Worm (Caenorhabditis elegans) whole organism, L1 larva: ENCODE data around the gene gst-10.

Experiments
- F16B12.6 ChIP-seq: fragments of 150-350 bp; optimal IDR thresholded peaks from 2 replicates; lab custom pipeline; 2014; ENCODE audit warnings: missing biosample characterization, missing genetic modification characterization
- ets-5 ChIP-seq: fragments of 200-800 bp; sonication (Bioruptor generic); IDR thresholded peaks from 2 replicates; pipeline ENCODE4 v1.3.6; 2022; ENCODE audit warnings: missing genetic modification characterization, missing compliant biosample characterization
- jun-1 ChIP-seq: fragments of 150-350 bp; optimal IDR thresholded peaks from 2 replicates; lab custom pipeline; 2014; ENCODE audit warnings: missing biosample characterization, missing genetic modification reagents, missing genetic modification characterization
- nhr-11 ChIP-seq: fragments of 150-350 bp; optimal IDR thresholded peaks from 2 replicates; lab custom pipeline; 2014; ENCODE audit warnings: missing biosample characterization, missing genetic modification characterization

- TF ChIP-seq jun-1 (tag; lab: Kevin White, UChicago), result no peak
- TF ChIP-seq nhr-11 (tag; lab: Kevin White, UChicago), result no peak
- no peak for TF ChIP-seq ets-5 (GFP tag; lab: Robert Waterston, UW)
- TF ChIP-seq F16B12.6 (tag; lab: Kevin White, UChicago), result no peak
Measured at ce11 chrV:2577603-2578002, 16.1 kb downstream of the gst-10 start, which contains the start of gene srt-4.
